Worm (Caenorhabditis elegans): ENCODE data around the gene C47G2.4.

Gene C47G2.4

DNA sequence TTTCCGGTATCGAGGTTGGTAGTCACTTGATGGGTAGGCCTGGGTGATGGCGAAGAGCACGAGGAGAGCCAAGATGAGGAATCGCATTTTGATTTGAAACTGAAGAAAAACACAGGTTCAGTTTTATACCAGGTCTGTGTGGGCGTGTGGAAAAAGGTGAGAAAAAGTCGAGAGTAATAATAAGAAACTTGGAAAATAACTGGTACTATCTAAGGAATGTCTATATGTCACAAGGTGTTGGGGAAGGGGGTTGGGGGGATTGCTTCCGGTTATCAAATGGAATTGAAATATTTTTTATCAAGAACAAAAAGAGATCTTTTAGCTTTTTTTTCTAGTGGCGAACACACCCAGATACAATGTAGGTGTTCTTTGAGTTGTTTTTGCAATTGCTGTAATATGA lies 26.2 kb upstream of the C47G2.4 start, which contains the start of gene nlp-51:
Gene nlp-51 (minus strand): TSS at position 101 of the 400 bp plus-strand sequence.
- TF ChIP-seq sox-4 (tag; optimal IDR thresholded peaks at IDR 0.05): no peak
- TF ChIP-seq mef-2 (tag; optimal IDR thresholded peaks at IDR 0.05): no peak
- TF ChIP-seq aha-1 (tag; optimal IDR thresholded peaks at IDR 0.05): no peak
- TF ChIP-seq fkh-8 (tag; optimal IDR thresholded peaks at IDR 0.05): no peak
- no peak for TF ChIP-seq ceh-8 (GFP tag; optimal IDR thresholded peaks at IDR 0.05)
- TF ChIP-seq F16B12.6 (tag; optimal IDR thresholded peaks at IDR 0.05): no peak
- no peak for TF ChIP-seq Y116A8C.19 (tag; optimal IDR thresholded peaks at IDR 0.05; ENCODE audit: borderline replicate concordance)
- TF ChIP-seq nhr-47 (tag; optimal IDR thresholded peaks at IDR 0.05): no peak
- no peak for TF ChIP-seq lsy-2 (tag; optimal IDR thresholded peaks at IDR 0.05)
- no peak for TF ChIP-seq hlh-4 (tag; optimal IDR thresholded peaks at IDR 0.05)
- TF ChIP-seq nhr-12 (tag; optimal IDR thresholded peaks at IDR 0.05): no peak
- TF ChIP-seq tlp-1 (tag; optimal IDR thresholded peaks at IDR 0.05): no peak
- no peak for TF ChIP-seq ceh-88 (GFP tag; IDR thresholded peaks at IDR 0.05)

DNA sequence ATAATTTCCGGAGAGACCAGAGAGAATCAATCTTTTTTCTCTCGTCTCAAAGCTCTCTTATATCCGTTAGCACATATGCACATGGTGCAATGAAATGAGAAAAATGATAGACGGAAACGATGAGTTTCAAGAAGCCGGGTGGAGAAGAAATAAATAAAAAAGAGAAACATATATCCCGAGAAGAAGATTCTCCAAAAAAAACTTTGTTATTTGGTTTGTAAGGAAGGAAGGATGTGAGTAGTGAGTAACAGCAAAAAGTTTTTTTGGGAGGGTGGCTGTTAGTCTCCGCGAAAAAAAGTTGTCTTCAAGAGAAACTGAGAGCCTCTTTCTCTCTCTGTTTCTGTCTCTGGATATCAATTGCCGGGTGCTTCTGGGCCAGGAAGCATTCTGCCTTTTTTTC lies 23.3 kb upstream of the C47G2.4 start:
- peak; percentile 63 for TF ChIP-seq lin-14 (GFP tag; optimal IDR thresholded peaks at IDR 0.05)
- peak; percentile 29 for TF ChIP-seq egl-13 (tag; optimal IDR thresholded peaks at IDR 0.05)
- no peak for TF ChIP-seq ceh-8 (GFP tag; optimal IDR thresholded peaks at IDR 0.05)

DNA sequence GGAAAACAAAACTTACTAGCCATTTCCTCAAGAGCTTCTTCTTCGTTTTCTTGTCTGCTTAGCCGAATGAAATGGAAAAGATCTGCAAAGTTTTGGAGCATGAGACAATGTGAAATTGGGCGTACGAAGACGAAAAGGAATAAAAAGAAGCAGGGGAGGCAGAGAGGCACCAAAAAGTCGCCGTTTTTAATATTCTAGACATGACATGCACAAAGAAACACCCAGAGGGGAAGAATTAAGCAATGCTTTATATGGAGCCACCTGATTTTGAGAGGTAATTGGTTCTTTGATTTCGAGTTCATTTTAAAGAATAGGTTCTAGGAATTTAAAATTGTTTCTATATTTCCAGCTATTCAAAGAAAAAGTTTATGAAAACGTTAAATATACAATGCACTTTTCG lies 20.8 kb upstream of the C47G2.4 start, which contains the start of gene T24F1.4:
Gene T24F1.4 (minus strand): TSS at position 101 of the 400 bp plus-strand sequence.
- TF ChIP-seq fkh-8 (tag; optimal IDR thresholded peaks at IDR 0.05) (peak; percentile 44), nhr-71 (tag; optimal IDR thresholded peaks at IDR 0.05) (peak; percentile 40), hpl-2 (GFP tag; optimal IDR thresholded peaks at IDR 0.05) (no peak), tbx-2 (tag; optimal IDR thresholded peaks at IDR 0.05) (no peak), lin-14 (GFP tag; optimal IDR thresholded peaks at IDR 0.05) (peak; percentile 21)

DNA sequence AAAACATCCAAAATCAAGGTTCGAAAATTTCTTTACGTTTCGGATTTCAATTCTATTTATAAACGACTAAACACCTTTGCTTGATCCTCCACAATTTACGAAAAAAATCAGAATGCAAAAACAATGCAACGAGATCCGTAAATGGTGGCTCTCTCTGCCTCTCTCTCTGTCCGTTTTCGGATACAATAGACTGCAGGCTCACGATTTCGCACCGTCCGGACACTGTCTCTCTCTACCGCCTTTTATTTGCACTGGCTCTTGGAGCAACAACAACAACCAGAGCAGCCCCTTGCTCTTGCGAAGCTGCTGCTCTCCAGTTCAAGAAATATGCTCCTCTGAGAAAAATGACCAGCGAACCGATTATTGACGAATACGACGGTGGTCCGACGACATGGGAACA lies 18.8 kb upstream of the C47G2.4 start, which contains the start of gene T24F1.7:
Gene T24F1.7 (plus strand): TSS at position 301 of the 400 bp plus-strand sequence.
- TF ChIP-seq grh-1 (GFP tag; IDR thresholded peaks at IDR 0.05): no peak
- no peak for TF ChIP-seq irx-1 (tag; optimal IDR thresholded peaks at IDR 0.05)
- no peak for TF ChIP-seq ets-5 (GFP tag; IDR thresholded peaks at IDR 0.05)
- no peak for TF ChIP-seq nhr-237 (tag; optimal IDR thresholded peaks at IDR 0.05)
- TF ChIP-seq Y116A8C.19 (tag; optimal IDR thresholded peaks at IDR 0.05; ENCODE audit: borderline replicate concordance): no peak
- TF ChIP-seq lin-39 (tag; optimal IDR thresholded peaks at IDR 0.05): no peak
- TF ChIP-seq ceh-8 (GFP tag; optimal IDR thresholded peaks at IDR 0.05): no peak
- no peak for TF ChIP-seq skn-1 (tag; optimal IDR thresholded peaks at IDR 0.05)
- TF ChIP-seq unc-30 (tag; optimal IDR thresholded peaks at IDR 0.05): no peak

DNA sequence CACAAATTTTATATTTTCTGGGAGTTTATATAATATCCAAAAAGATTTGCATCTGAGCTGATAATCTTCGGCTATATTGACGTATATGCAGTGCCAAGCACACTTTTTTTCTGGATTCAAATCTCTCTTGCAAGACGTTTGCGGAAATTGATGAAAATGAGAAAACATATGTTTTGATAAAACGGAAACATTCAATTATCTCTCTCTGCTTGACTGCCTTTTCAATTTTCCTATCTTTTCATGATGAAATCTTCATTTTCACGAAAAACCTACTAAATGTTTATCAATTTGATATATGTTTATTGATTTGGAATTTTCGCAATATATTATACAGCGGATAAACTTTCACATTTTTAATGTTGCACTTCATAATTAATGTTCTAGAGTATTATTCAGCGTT lies 14.5 kb upstream of the C47G2.4 start:
- peak; percentile 34 for TF ChIP-seq lin-14 (GFP tag; optimal IDR thresholded peaks at IDR 0.05)
- no peak for TF ChIP-seq pag-3 (tag; optimal IDR thresholded peaks at IDR 0.05; ENCODE audit: borderline replicate concordance, insufficient read depth)
- TF ChIP-seq dsc-1 (tag; optimal IDR thresholded peaks at IDR 0.05): peak; percentile 44
- no peak for TF ChIP-seq nhr-47 (tag; optimal IDR thresholded peaks at IDR 0.05)
- TF ChIP-seq blmp-1 (tag; optimal IDR thresholded peaks at IDR 0.05): peak; percentile 70
- peak; percentile 61 for TF ChIP-seq nhr-85 (tag)

DNA sequence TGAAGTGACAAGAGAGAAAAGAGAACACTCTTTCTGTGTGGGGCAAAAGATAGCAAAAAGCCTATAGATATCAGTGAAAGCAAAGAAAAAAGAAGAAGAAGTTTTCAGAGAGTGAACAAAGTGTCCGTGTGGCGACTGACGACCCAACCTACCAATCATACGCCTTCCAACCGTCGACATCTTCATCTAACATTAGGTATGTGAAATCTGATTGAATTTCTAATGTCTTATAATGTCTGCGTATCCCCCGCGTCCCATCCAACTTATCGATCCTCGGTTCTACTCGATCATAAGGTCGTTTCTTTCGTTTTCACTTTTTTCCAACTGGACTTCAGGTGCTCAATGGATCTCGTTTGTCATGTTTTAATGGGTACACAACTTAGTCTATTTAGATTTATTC lies 13.9 kb upstream of the C47G2.4 start:
- TF ChIP-seq ztf-4 (tag; optimal IDR thresholded peaks at IDR 0.05): no peak
- peak; percentile 29 for TF ChIP-seq lin-14 (GFP tag; optimal IDR thresholded peaks at IDR 0.05)
- TF ChIP-seq nhr-85 (tag): peak; percentile 77
- no peak for TF ChIP-seq elt-2 (tag; optimal IDR thresholded peaks at IDR 0.05)
- peak in 1 of 2 experiments; percentile 43 for TF ChIP-seq lin-35 (GFP tag; optimal IDR thresholded peaks at IDR 0.05)
- no peak for TF ChIP-seq fkh-10 (GFP tag; optimal IDR thresholded peaks at IDR 0.05)
- peak in 1 of 6 experiments; percentile 39 for TF ChIP-seq elt-3 (tag; optimal IDR thresholded peaks at IDR 0.05)
- TF ChIP-seq ztf-11 (tag; optimal IDR thresholded peaks at IDR 0.05): no peak
- no peak for TF ChIP-seq nhr-84 (tag; optimal IDR thresholded peaks at IDR 0.05)
- peak in 1 of 2 experiments; percentile 10 for TF ChIP-seq mdl-1 (tag; optimal IDR thresholded peaks at IDR 0.05)
- no peak for TF ChIP-seq efl-1 (optimal IDR thresholded peaks at IDR 0.05)
- peak in 1 of 2 experiments; percentile 73 for TF ChIP-seq efl-1 (GFP tag; optimal IDR thresholded peaks at IDR 0.05 in 1 of 2)
- peak; percentile 94 for TF ChIP-seq blmp-1 (tag; optimal IDR thresholded peaks at IDR 0.05)
